Worm (Caenorhabditis elegans): Measurements from ENCODE around the gene flp-27.
A peak's percentile ranks its signal among the peaks of the same experiment; 100 is the strongest.

The flp-27 gene

ce11 chrII:5688959-5689358 is 8.2 kb downstream of the flp-27 start, which contains the start of gene C25H3.11:
Gene C25H3.11 (minus strand): TSS chrII:5689040.
- TF ChIP-seq nhr-2 (tag; optimal IDR thresholded peaks at IDR 0.05) (peak; percentile 12), M03D4.4 (tag; optimal IDR thresholded peaks at IDR 0.05) (peak; percentile 8), mep-1 (tag; optimal IDR thresholded peaks at IDR 0.05) (peak; percentile 6), lsy-2 (tag; optimal IDR thresholded peaks at IDR 0.05) (no peak)

- TF ChIP-seq mep-1 (tag; optimal IDR thresholded peaks at IDR 0.05) (peak; percentile 37), lsy-2 (tag; optimal IDR thresholded peaks at IDR 0.05) (peak; percentile 2), nhr-237 (tag; optimal IDR thresholded peaks at IDR 0.05) (no peak)
Measured at ce11 chrII:5691216-5691771, 10.5 kb downstream of the flp-27 start, which contains the start of the genes ndub-5 and eif-2D. Gene ndub-5 (minus strand): TSS chrII:5691353. Gene eif-2D (plus strand): TSS chrII:5691721.

- TF ChIP-seq sptf-1 (tag; optimal IDR thresholded peaks at IDR 0.05), result no peak
- no peak for TF ChIP-seq mab-5 (tag; optimal IDR thresholded peaks at IDR 0.05)
- TF ChIP-seq tbx-8 (GFP tag; optimal IDR thresholded peaks at IDR 0.05), result no peak
- TF ChIP-seq nhr-12 (tag; optimal IDR thresholded peaks at IDR 0.05), result no peak
- TF ChIP-seq elt-3 (tag; optimal IDR thresholded peaks at IDR 0.05), result no peak
- TF ChIP-seq ztf-11 (tag; optimal IDR thresholded peaks at IDR 0.05), result no peak
- TF ChIP-seq drap-1 (GFP tag; optimal IDR thresholded peaks at IDR 0.05), result no peak
Measured at ce11 chrII:5693893-5694292, 13.1 kb downstream of the flp-27 start, which contains the start of gene C25H3.3. Gene C25H3.3 (plus strand): TSS chrII:5694193.

- no peak for TF ChIP-seq cnd-1 (tag; optimal IDR thresholded peaks at IDR 0.05)
- TF ChIP-seq tbx-8 (GFP tag; optimal IDR thresholded peaks at IDR 0.05), result no peak
- TF ChIP-seq hlh-1 (tag; optimal IDR thresholded peaks at IDR 0.05), result no peak
- TF ChIP-seq nhr-12 (tag; optimal IDR thresholded peaks at IDR 0.05), result no peak
- no peak for TF ChIP-seq lin-13 (tag; optimal IDR thresholded peaks at IDR 0.05)
- TF ChIP-seq unc-120 (tag; optimal IDR thresholded peaks at IDR 0.05; ENCODE audit: poor library complexity, severe bottlenecking), result no peak
- TF ChIP-seq bed-3 (GFP tag; optimal IDR thresholded peaks at IDR 0.05), result no peak
- no peak for TF ChIP-seq elt-1 (tag; optimal IDR thresholded peaks at IDR 0.05; ENCODE audit: borderline replicate concordance, insufficient read depth)
- no peak for TF ChIP-seq mab-5 (tag; optimal IDR thresholded peaks at IDR 0.05)
- no peak for TF ChIP-seq ces-1 (GFP tag; optimal IDR thresholded peaks at IDR 0.05)
- TF ChIP-seq nhr-237 (tag; optimal IDR thresholded peaks at IDR 0.05), result no peak
- TF ChIP-seq mls-2 (tag; optimal IDR thresholded peaks at IDR 0.05), result no peak
- TF ChIP-seq ceh-83 (GFP tag; optimal IDR thresholded peaks at IDR 0.05), result no peak
- no peak for TF ChIP-seq ceh-39 (tag; optimal IDR thresholded peaks at IDR 0.05)
- TF ChIP-seq lin-32 (GFP tag; optimal IDR thresholded peaks at IDR 0.05), result no peak
- no peak for TF ChIP-seq unc-39 (tag; optimal IDR thresholded peaks at IDR 0.05)
- TF ChIP-seq nhr-2 (tag; optimal IDR thresholded peaks at IDR 0.05), result no peak
Measured at ce11 chrII:5694798-5695197, 14.0 kb downstream of the flp-27 start, which contains the start of gene C25H3.14. Gene C25H3.14 (plus strand): TSS chrII:5695098.

- no peak for TF ChIP-seq ham-2 (GFP tag; optimal IDR thresholded peaks at IDR 0.05)
- TF ChIP-seq drap-1 (GFP tag; optimal IDR thresholded peaks at IDR 0.05), result no peak
- no peak for TF ChIP-seq snpc-4 (tag; optimal IDR thresholded peaks at IDR 0.05)
- TF ChIP-seq lin-13 (tag; optimal IDR thresholded peaks at IDR 0.05), result no peak
- TF ChIP-seq ces-1 (GFP tag; optimal IDR thresholded peaks at IDR 0.05), result no peak
- no peak for TF ChIP-seq lin-32 (GFP tag; optimal IDR thresholded peaks at IDR 0.05)
- no peak for TF ChIP-seq blmp-1 (tag; optimal IDR thresholded peaks at IDR 0.05)
- no peak for TF ChIP-seq M03D4.4 (tag; optimal IDR thresholded peaks at IDR 0.05)
- TF ChIP-seq mab-5 (tag; optimal IDR thresholded peaks at IDR 0.05), result no peak
- no peak for TF ChIP-seq bed-3 (GFP tag; optimal IDR thresholded peaks at IDR 0.05)
Measured at ce11 chrII:5696218-5696617, 15.4 kb downstream of the flp-27 start.

- TF ChIP-seq unc-62 (GFP tag; optimal IDR thresholded peaks at IDR 0.05) (no peak), drap-1 (GFP tag; optimal IDR thresholded peaks at IDR 0.05) (no peak), ztf-11 (tag; optimal IDR thresholded peaks at IDR 0.05) (no peak), nhr-237 (tag; optimal IDR thresholded peaks at IDR 0.05) (no peak), flh-1 (GFP tag; optimal IDR thresholded peaks at IDR 0.05) (no peak), unc-120 (tag; optimal IDR thresholded peaks at IDR 0.05; ENCODE audit: poor library complexity, severe bottlenecking) (no peak), ceh-39 (tag; optimal IDR thresholded peaks at IDR 0.05) (no peak), elt-1 (tag; optimal IDR thresholded peaks at IDR 0.05; ENCODE audit: borderline replicate concordance, insufficient read depth) (no peak), unc-39 (tag; optimal IDR thresholded peaks at IDR 0.05) (no peak), ceh-43 (GFP tag; optimal IDR thresholded peaks at IDR 0.05) (no peak), ham-2 (GFP tag; optimal IDR thresholded peaks at IDR 0.05) (no peak), mab-5 (tag; optimal IDR thresholded peaks at IDR 0.05) (no peak)
Measured at ce11 chrII:5697338-5697737, 16.5 kb downstream of the flp-27 start.
